Worm (Caenorhabditis elegans) whole organism, L3 larva: ENCODE measurements around the gene H05C05.4.

Experiments
- ama-1 ChIP-seq: fragments of 150-350 bp; optimal IDR thresholded peaks from 2 replicates; lab custom pipeline; 2018
- ceh-82 ChIP-seq: fragments of 150-350 bp; optimal IDR thresholded peaks from 2 replicates; lab custom pipeline; 2014; ENCODE audit warnings: missing biosample characterization, missing genetic modification characterization
- egl-27 ChIP-seq: sonication (generic microtip); optimal IDR thresholded peaks from 4 replicates; lab custom pipeline; 2017; ENCODE audit warnings: missing biosample characterization, missing genetic modification reagents, missing genetic modification characterization
- lin-15B ChIP-seq: fragments of 150-350 bp; optimal IDR thresholded peaks from 2 replicates; lab custom pipeline; 2014; ENCODE audit warnings: missing biosample characterization, missing genetic modification characterization
- mdl-1 ChIP-seq: fragments of 150-350 bp; optimal IDR thresholded peaks from 2 replicates; lab custom pipeline; 2014; ENCODE audit warnings: missing biosample characterization, missing genetic modification characterization
- pqm-1 ChIP-seq: fragments of 150-350 bp; optimal IDR thresholded peaks from 2 replicates; lab custom pipeline; 2017; ENCODE audit warnings: missing biosample characterization, missing genetic modification characterization, inconsistent platforms

ce11 chrIII:2912916-2913315 is 33.1 kb downstream of the H05C05.4 start:
- TF ChIP-seq pqm-1 (tag; lab: Kevin White, UChicago), result no peak
- TF ChIP-seq ama-1 (lab: Kevin White, UChicago), result no peak
- TF ChIP-seq ceh-82, result no peak
- TF ChIP-seq lin-15B (tag; lab: Kevin White, UChicago), result no peak
- TF ChIP-seq mdl-1 (tag; lab: Kevin White, UChicago), result no peak
- no peak for TF ChIP-seq egl-27 (tag; lab: Kevin White, UChicago)
